Fruit fly (Drosophila melanogaster): ENCODE data around the gene CG42613.

CG42613 gene

dm6 chr3R:18980863-18981536 is 52.0 kb downstream of the CG42613 start, which contains the start of the genes dnk and Smu1 (continued):
- TF ChIP-seq CG17328 (GFP tag; IDR thresholded peaks at IDR 0.05) (no peak), CG14965 (GFP tag; optimal IDR thresholded peaks at IDR 0.05; ENCODE audit: borderline replicate concordance) (no peak), CG11695 (GFP tag; IDR thresholded peaks at IDR 0.05) (no peak), otp (GFP tag; IDR thresholded peaks at IDR 0.05) (no peak), ATbp (GFP tag; optimal IDR thresholded peaks at IDR 0.05) (no peak), D19A (tag; optimal IDR thresholded peaks at IDR 0.05) (no peak), Mad (GFP tag; optimal IDR thresholded peaks at IDR 0.05) (no peak), Gsc (GFP tag; IDR thresholded peaks at IDR 0.05) (no peak), Hr78 (GFP tag; optimal IDR thresholded peaks at IDR 0.05) (no peak), CG6654 (GFP tag; optimal IDR thresholded peaks at IDR 0.05) (no peak), fd102C (GFP tag; optimal IDR thresholded peaks at IDR 0.05) (no peak), grn (GFP tag; optimal IDR thresholded peaks at IDR 0.05) (no peak), odd (GFP tag; optimal IDR thresholded peaks at IDR 0.05) (no peak), CG7987 (GFP tag; optimal IDR thresholded peaks at IDR 0.05) (no peak), bigmax (GFP tag; optimal IDR thresholded peaks at IDR 0.05) (no peak), MTF-1 (GFP tag; optimal IDR thresholded peaks at IDR 0.05; ENCODE audit: borderline replicate concordance) (no peak), CG3838 (GFP tag; optimal IDR thresholded peaks at IDR 0.05) (no peak), CG12299 (tag; optimal IDR thresholded peaks at IDR 0.05) (no peak), az2 (GFP tag; optimal IDR thresholded peaks at IDR 0.05) (no peak), Pdp1 (GFP tag; optimal IDR thresholded peaks at IDR 0.05) (no peak), CG16815 (GFP tag; optimal IDR thresholded peaks at IDR 0.05) (no peak), rib (GFP tag; IDR thresholded peaks at IDR 0.05) (no peak), Hr51 (GFP tag; optimal IDR thresholded peaks at IDR 0.05) (no peak), nerfin-2 (GFP tag; IDR thresholded peaks at IDR 0.05; ENCODE audit: partially characterized antibody) (no peak), CG3995 (GFP tag; optimal IDR thresholded peaks at IDR 0.05) (peak; percentile 34), Doc2 (GFP tag; IDR thresholded peaks at IDR 0.05) (no peak), CG1792 (GFP tag; optimal IDR thresholded peaks at IDR 0.05) (no peak), CG4404 (GFP tag; IDR thresholded peaks at IDR 0.05) (no peak), CG2889 (GFP tag; IDR thresholded peaks at IDR 0.05) (no peak), Bteb2 (GFP tag; optimal IDR thresholded peaks at IDR 0.05) (no peak), CG15601 (tag; optimal IDR thresholded peaks at IDR 0.05) (no peak), Myb (GFP tag; optimal IDR thresholded peaks at IDR 0.05) (no peak), disco-r (GFP tag; optimal IDR thresholded peaks at IDR 0.05) (no peak), chm (GFP tag; IDR thresholded peaks at IDR 0.05) (no peak), zen (tag; optimal IDR thresholded peaks at IDR 0.05) (peak; percentile 14), CG16813 (GFP tag; IDR thresholded peaks at IDR 0.05; ENCODE audit: partially characterized antibody) (no peak; the same call in 2 of the 3 replicates), CG15696 (tag; optimal IDR thresholded peaks at IDR 0.05) (no peak), Fer2 (tag; optimal IDR thresholded peaks at IDR 0.05) (no peak), CHES-1-like (GFP tag; optimal IDR thresholded peaks at IDR 0.05) (no peak), ind (GFP tag; optimal IDR thresholded peaks at IDR 0.05) (no peak), CG11560 (tag; IDR thresholded peaks at IDR 0.05) (no peak), Hmr (GFP tag; optimal IDR thresholded peaks at IDR 0.05) (no peak), Dp (GFP tag; optimal IDR thresholded peaks at IDR 0.05) (peak; percentile 43), Xrp1 (GFP tag; IDR thresholded peaks at IDR 0.05) (no peak), CG9932 (GFP tag; IDR thresholded peaks at IDR 0.05) (no peak), Hand (GFP tag; optimal IDR thresholded peaks at IDR 0.05) (no peak), trem (tag; optimal IDR thresholded peaks at IDR 0.05) (peak; percentile 45), kni (GFP tag; optimal IDR thresholded peaks at IDR 0.05) (no peak), Ets65A (GFP tag) (no peak), CG15269 (tag; optimal IDR thresholded peaks at IDR 0.05) (no peak)
